Fruit fly (Drosophila melanogaster): ENCODE results near the gene dan.

The dan gene

dm6 chr3R:25161520-25161919, 22.7 kb upstream of the dan start (continued):
- no peak for TF ChIP-seq Pdp1 (GFP tag; optimal IDR thresholded peaks at IDR 0.05)
- TF ChIP-seq CG2120 (GFP tag; optimal IDR thresholded peaks at IDR 0.05) = peak; percentile 9
- no peak for TF ChIP-seq CG3065 (GFP tag; optimal IDR thresholded peaks at IDR 0.05)
- peak; percentile 20; the same call in 1 of the 2 replicates for TF ChIP-seq CG32532 (GFP tag; IDR thresholded peaks at IDR 0.05)
- TF ChIP-seq slbo (GFP tag; IDR thresholded peaks at IDR 0.05) = peak; percentile 12; the same call in 1 of the 2 replicates
- TF ChIP-seq CG8290 (GFP tag; optimal IDR thresholded peaks at IDR 0.05) = no peak
- peak in 1 of 2 experiments; percentile 6 for TF ChIP-seq CG8290 (tag; optimal IDR thresholded peaks at IDR 0.05)
- no peak for TF ChIP-seq CG12659 (GFP tag; optimal IDR thresholded peaks at IDR 0.05)
- TF ChIP-seq CG13287 (GFP tag; IDR thresholded peaks at IDR 0.05; ENCODE audit: partially characterized antibody) = no peak
- TF ChIP-seq CG10267 (tag; optimal IDR thresholded peaks at IDR 0.05) = no peak
- no peak for TF ChIP-seq shn (GFP tag; optimal IDR thresholded peaks at IDR 0.05)

dm6 chr3R:25166788-25167187, 17.4 kb upstream of the dan start:
- TF ChIP-seq crol (GFP tag; IDR thresholded peaks at IDR 0.05) (peak; percentile 51), chn (GFP tag; optimal IDR thresholded peaks at IDR 0.05) (no peak), gsb-n (tag; optimal IDR thresholded peaks at IDR 0.05) (no peak), Lpt (GFP tag; optimal IDR thresholded peaks at IDR 0.05) (no peak), unc-4 (GFP tag; IDR thresholded peaks at IDR 0.05; ENCODE audit: partially characterized antibody) (no peak), Lim3 (GFP tag; IDR thresholded peaks at IDR 0.05) (no peak), vnd (GFP tag; IDR thresholded peaks at IDR 0.05; ENCODE audit: partially characterized antibody) (no peak), CG4617 (GFP tag; optimal IDR thresholded peaks at IDR 0.05; ENCODE audit: borderline replicate concordance) (no peak), chm (GFP tag; IDR thresholded peaks at IDR 0.05) (no peak), CG13424 (tag; optimal IDR thresholded peaks at IDR 0.05) (no peak), insv (GFP tag; optimal IDR thresholded peaks at IDR 0.05) (no peak), oc (tag; optimal IDR thresholded peaks at IDR 0.05) (no peak), hbn (GFP tag; IDR thresholded peaks at IDR 0.05; ENCODE audit: partially characterized antibody) (no peak), kah (GFP tag; optimal IDR thresholded peaks at IDR 0.05) (no peak), MESR4 (GFP tag; optimal IDR thresholded peaks at IDR 0.05) (no peak), nmo (GFP tag; optimal IDR thresholded peaks at IDR 0.05) (no peak), CG13894 (tag; optimal IDR thresholded peaks at IDR 0.05) (no peak), gce (GFP tag; IDR thresholded peaks at IDR 0.05) (no peak), abd-A (tag; optimal IDR thresholded peaks at IDR 0.05) (peak; percentile 77), chif (GFP tag; optimal IDR thresholded peaks at IDR 0.05) (no peak), pros (GFP tag; optimal IDR thresholded peaks at IDR 0.05) (peak; percentile 55), Drgx (GFP tag; IDR thresholded peaks at IDR 0.05) (no peak), twi (tag; optimal IDR thresholded peaks at IDR 0.05) (no peak), tx (GFP tag; optimal IDR thresholded peaks at IDR 0.05) (no peak), cato (GFP tag; optimal IDR thresholded peaks at IDR 0.05; ENCODE audit: borderline replicate concordance) (no peak), Hey (tag; optimal IDR thresholded peaks at IDR 0.05) (peak; percentile 34), Myb (GFP tag; optimal IDR thresholded peaks at IDR 0.05) (no peak), rib (GFP tag; IDR thresholded peaks at IDR 0.05) (no peak), Ets65A (GFP tag) (peak; percentile 52), CG1603 (tag; optimal IDR thresholded peaks at IDR 0.05) (no peak), sob (GFP tag; IDR thresholded peaks at IDR 0.05) (no peak), Hr39 (optimal IDR thresholded peaks at IDR 0.05) (no peak), ewg (GFP tag; optimal IDR thresholded peaks at IDR 0.05) (no peak), Atf-2 (GFP tag; optimal IDR thresholded peaks at IDR 0.05) (no peak), CG7271 (tag; optimal IDR thresholded peaks at IDR 0.05) (no peak)

Data from whole organism, embryonic.